Worm (Caenorhabditis elegans) whole organism, L2 larva: ENCODE measurements around the gene gck-4.

Experiments used
- C34F6.9 ChIP-seq: fragments of 150-350 bp; optimal IDR thresholded peaks from 2 replicates; lab custom pipeline; 2014; ENCODE audit warnings: missing biosample characterization, missing genetic modification characterization
- F13H6.1 ChIP-seq: sonication (generic microtip); optimal IDR thresholded peaks from 2 replicates; lab custom pipeline; 2016; ENCODE audit warnings: missing genetic modification characterization, missing compliant biosample characterization
- Y55F3AM.14 ChIP-seq: fragments of 200-800 bp; sonication (Bioruptor generic); optimal IDR thresholded peaks from 2 replicates; lab custom pipeline; 2018; ENCODE audit warnings: mild to moderate bottlenecking, missing genetic modification characterization, missing compliant biosample characterization
- ZK546.5 ChIP-seq: sonication (generic microtip); optimal IDR thresholded peaks from 2 replicates; lab custom pipeline; 2017; ENCODE audit warnings: missing biosample characterization, missing genetic modification characterization
- aly-2 ChIP-seq: fragments of 150-350 bp; optimal IDR thresholded peaks from 2 replicates; lab custom pipeline; 2014; ENCODE audit warnings: missing biosample characterization, missing genetic modification characterization
- ama-1 ChIP-seq: fragments of 150-350 bp; optimal IDR thresholded peaks from 2 replicates; lab custom pipeline; 2018; ENCODE audit warnings: inconsistent platforms
- blmp-1 ChIP-seq: sonication (generic microtip); optimal IDR thresholded peaks from 2 replicates; lab custom pipeline; 2017; ENCODE audit warnings: missing genetic modification characterization, mild to moderate bottlenecking, missing compliant biosample characterization, antibody characterized with exemption, moderate library complexity; ENCODE audit not compliant: insufficient read depth
- ceh-16 ChIP-seq: fragments of 150-350 bp; optimal IDR thresholded peaks from 2 replicates; lab custom pipeline; 2014; ENCODE audit warnings: missing biosample characterization, missing genetic modification characterization
- ceh-82 ChIP-seq: fragments of 150-350 bp; optimal IDR thresholded peaks from 2 replicates; lab custom pipeline; 2014; ENCODE audit warnings: missing biosample characterization, missing genetic modification characterization
- crh-2 ChIP-seq: sonication (generic microtip); optimal IDR thresholded peaks from 2 replicates; lab custom pipeline; 2017; ENCODE audit warnings: missing biosample characterization, missing genetic modification characterization
- dmd-4 ChIP-seq: sonication (generic microtip); optimal IDR thresholded peaks from 2 replicates; lab custom pipeline; 2017; ENCODE audit warnings: missing biosample characterization, missing genetic modification characterization
- egl-27 ChIP-seq: sonication (generic microtip); optimal IDR thresholded peaks from 3 replicates; lab custom pipeline; 2017; ENCODE audit warnings: missing biosample characterization, missing genetic modification reagents, missing genetic modification characterization
- elt-1 ChIP-seq: fragments of 150-350 bp; optimal IDR thresholded peaks from 2 replicates; lab custom pipeline; 2014; ENCODE audit warnings: missing biosample characterization, missing genetic modification characterization
- elt-3 ChIP-seq: sonication (generic microtip); optimal IDR thresholded peaks from 2 replicates; lab custom pipeline; 2017; ENCODE audit warnings: missing biosample characterization, missing genetic modification characterization
- fos-1 ChIP-seq: fragments of 150-350 bp; optimal IDR thresholded peaks from 2 replicates; lab custom pipeline; 2014; ENCODE audit warnings: missing biosample characterization, missing genetic modification characterization
- lin-11 ChIP-seq: fragments of 150-350 bp; sonication (generic microtip); optimal IDR thresholded peaks from 2 replicates; lab custom pipeline; 2014; ENCODE audit warnings: missing biosample characterization, missing genetic modification characterization, inconsistent platforms, mixed read lengths
- lin-13 ChIP-seq: fragments of 150-350 bp; optimal IDR thresholded peaks from 2 replicates; lab custom pipeline; 2014; ENCODE audit warnings: missing biosample characterization, missing genetic modification reagents, missing genetic modification characterization
- lin-39 ChIP-seq: fragments of 150-350 bp; optimal IDR thresholded peaks from 2 replicates; lab custom pipeline; 2014; ENCODE audit warnings: missing biosample characterization, missing genetic modification reagents, missing genetic modification characterization
- lsy-2 ChIP-seq, 2 experiments: fragments of 150-350 bp in 1 of 2; sonication (generic microtip) in 1 of 2; optimal IDR thresholded peaks; 2 replicates each; lab custom pipeline; 2014 to 2017; ENCODE audit warnings: missing biosample characterization in 2 of 2, missing genetic modification characterization in 2 of 2
- mab-5 ChIP-seq: fragments of 150-350 bp; optimal IDR thresholded peaks from 2 replicates; lab custom pipeline; 2014; ENCODE audit warnings: missing biosample characterization, missing genetic modification characterization
- mbf-1 ChIP-seq: sonication (generic microtip); optimal IDR thresholded peaks from 2 replicates; lab custom pipeline; 2017; ENCODE audit warnings: missing biosample characterization, missing genetic modification characterization
- nhr-10 ChIP-seq: sonication (generic microtip); optimal IDR thresholded peaks from 2 replicates; lab custom pipeline; 2017; ENCODE audit warnings: missing biosample characterization, missing genetic modification characterization
- nhr-11 ChIP-seq: fragments of 150-350 bp; optimal IDR thresholded peaks from 2 replicates; lab custom pipeline; 2014; ENCODE audit warnings: missing biosample characterization, missing genetic modification characterization
- nhr-12 ChIP-seq: fragments of 150-350 bp; optimal IDR thresholded peaks from 2 replicates; lab custom pipeline; 2014; ENCODE audit warnings: missing biosample characterization, missing genetic modification characterization
- nhr-129 ChIP-seq: fragments of 150-350 bp; optimal IDR thresholded peaks from 2 replicates; lab custom pipeline; 2014; ENCODE audit warnings: missing biosample characterization, missing genetic modification characterization
- nhr-21 ChIP-seq: fragments of 150-350 bp; optimal IDR thresholded peaks from 2 replicates; lab custom pipeline; 2014; ENCODE audit warnings: missing biosample characterization, missing genetic modification characterization
- nhr-23 ChIP-seq: fragments of 150-350 bp; optimal IDR thresholded peaks from 2 replicates; lab custom pipeline; 2014; ENCODE audit warnings: missing biosample characterization, missing genetic modification reagents, missing genetic modification characterization
- nhr-237 ChIP-seq: fragments of 150-350 bp; optimal IDR thresholded peaks from 2 replicates; lab custom pipeline; 2014; ENCODE audit warnings: missing biosample characterization, missing genetic modification characterization
- nhr-6 ChIP-seq: fragments of 150-350 bp; optimal IDR thresholded peaks from 2 replicates; lab custom pipeline; 2014; ENCODE audit warnings: missing biosample characterization, missing genetic modification characterization
- nhr-77 ChIP-seq: fragments of 150-350 bp; optimal IDR thresholded peaks from 2 replicates; lab custom pipeline; 2014; ENCODE audit warnings: missing biosample characterization, missing genetic modification characterization
- peb-1 ChIP-seq: fragments of 150-350 bp; optimal IDR thresholded peaks from 2 replicates; lab custom pipeline; 2014; ENCODE audit warnings: missing biosample characterization, missing genetic modification characterization
- sma-3 ChIP-seq: sonication (generic microtip); optimal IDR thresholded peaks from 2 replicates; lab custom pipeline; 2016; ENCODE audit warnings: missing genetic modification reagents, missing genetic modification characterization, missing compliant biosample characterization
- sma-9 ChIP-seq, 2 experiments: fragments of 150-350 bp in 1 of 2; sonication (generic microtip) in 1 of 2; optimal IDR thresholded peaks; 2 replicates each; lab custom pipeline; 2014 to 2016; ENCODE audit warnings: missing genetic modification characterization in 2 of 2, mild to moderate bottlenecking in 1 of 2, missing biosample characterization in 1 of 2, missing compliant biosample characterization in 1 of 2, missing genetic modification reagents in 1 of 2, moderate library complexity in 1 of 2
- snpc-4 ChIP-seq: fragments of 150-350 bp; optimal IDR thresholded peaks from 2 replicates; lab custom pipeline; 2014; ENCODE audit warnings: missing biosample characterization, missing genetic modification characterization
- unc-39 ChIP-seq: fragments of 150-350 bp; optimal IDR thresholded peaks from 2 replicates; lab custom pipeline; 2014; ENCODE audit warnings: missing biosample characterization, missing genetic modification characterization
- unc-55 ChIP-seq: fragments of 150-350 bp; sonication (generic microtip); optimal IDR thresholded peaks from 3 replicates; lab custom pipeline; 2014; ENCODE audit warnings: missing biosample characterization, missing genetic modification reagents, missing genetic modification characterization
- ztf-1 ChIP-seq: fragments of 200-800 bp; sonication (Bioruptor generic); conservative IDR thresholded peaks from 2 replicates; pipeline ENCODE4 v1.3.6; 2022; ENCODE audit warnings: missing genetic modification characterization, missing compliant biosample characterization
- ztf-11 ChIP-seq: sonication (generic microtip); optimal IDR thresholded peaks from 2 replicates; lab custom pipeline; 2017; ENCODE audit warnings: missing biosample characterization, missing genetic modification characterization
- ztf-4 ChIP-seq: fragments of 150-350 bp; optimal IDR thresholded peaks from 2 replicates; lab custom pipeline; 2014; ENCODE audit warnings: missing biosample characterization, missing genetic modification characterization

Gene gck-4

ce11 chrX:13687111-13687512 is 10.1 kb downstream of the gck-4 start (continued):
- TF ChIP-seq ceh-16 (tag; lab: Kevin White, UChicago) = peak; percentile 68
- peak; percentile 14 for TF ChIP-seq nhr-6 (tag; lab: Kevin White, UChicago)

DNA sequence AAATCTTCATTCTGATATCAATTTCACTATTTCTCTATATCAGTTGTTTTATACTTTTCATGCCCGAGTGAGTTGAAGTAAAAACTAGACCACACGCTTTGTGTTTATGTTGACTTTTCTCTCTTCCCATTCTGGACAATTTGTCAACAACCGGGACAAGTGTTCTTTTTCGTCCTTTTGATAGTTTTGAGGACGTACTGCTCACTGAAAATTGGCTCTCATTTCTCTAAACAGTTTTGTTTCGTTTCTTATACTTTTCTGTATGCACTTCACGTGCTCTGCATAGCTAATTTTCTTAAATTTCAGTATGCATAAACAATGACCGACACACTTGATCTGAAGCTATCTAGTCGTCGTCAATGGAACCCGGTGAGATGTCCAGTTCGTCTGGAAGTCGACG is 10.7 kb downstream of the gck-4 start, which contains the start of gene adm-2:
Gene adm-2 (plus strand): TSS at position 301 of the 400 bp plus-strand sequence.
- TF ChIP-seq elt-3 (tag; lab: Kevin White, UChicago) = no peak
- no peak for TF ChIP-seq ceh-82
- TF ChIP-seq ceh-16 (tag; lab: Kevin White, UChicago) = no peak
- no peak for TF ChIP-seq lin-39 (tag; lab: Kevin White, UChicago)
- no peak for TF ChIP-seq nhr-237 (tag; lab: Kevin White, UChicago)
- TF ChIP-seq ztf-4 = no peak
- TF ChIP-seq sma-3 (GFP tag; lab: Kevin White, UChicago) = no peak
- TF ChIP-seq elt-1 (tag; lab: Kevin White, UChicago) = no peak
- TF ChIP-seq dmd-4 = no peak
- TF ChIP-seq nhr-10 (tag; lab: Kevin White, UChicago) = no peak
- no peak for TF ChIP-seq nhr-11 (tag; lab: Kevin White, UChicago)
- TF ChIP-seq nhr-23 (tag; lab: Kevin White, UChicago) = no peak
- TF ChIP-seq, all 48 proteins: peak for 0

- TF ChIP-seq nhr-12 (tag; lab: Kevin White, UChicago) = no peak
- peak; percentile 61 for TF ChIP-seq snpc-4
- TF ChIP-seq, all 48 proteins: peak for 1
Measured at ce11 chrX:13690333-13690732, 13.3 kb downstream of the gck-4 start.

DNA sequence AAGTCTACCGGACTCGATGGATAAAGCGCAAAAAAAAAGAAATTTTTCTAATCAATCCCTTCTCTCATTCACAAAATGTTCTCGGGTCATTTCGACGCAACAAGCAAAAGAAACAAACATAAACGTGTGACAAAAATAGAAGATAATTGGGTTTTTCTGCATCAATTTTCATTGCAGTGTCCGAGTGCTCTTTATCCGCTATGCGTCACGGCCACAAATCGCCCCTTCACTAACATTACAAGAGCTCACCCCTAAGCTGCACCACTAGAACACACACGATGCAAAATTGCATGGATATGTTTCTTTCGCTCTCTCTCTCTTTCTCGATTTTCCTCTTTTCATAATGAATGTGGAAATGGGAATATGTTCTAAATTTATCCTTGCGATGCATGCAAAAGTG is 19.2 kb downstream of the gck-4 start:
- TF ChIP-seq ZK546.5 (tag; lab: Kevin White, UChicago) = no peak
- TF ChIP-seq unc-55 = peak; percentile 20
- TF ChIP-seq lin-11 = peak; percentile 31

DNA sequence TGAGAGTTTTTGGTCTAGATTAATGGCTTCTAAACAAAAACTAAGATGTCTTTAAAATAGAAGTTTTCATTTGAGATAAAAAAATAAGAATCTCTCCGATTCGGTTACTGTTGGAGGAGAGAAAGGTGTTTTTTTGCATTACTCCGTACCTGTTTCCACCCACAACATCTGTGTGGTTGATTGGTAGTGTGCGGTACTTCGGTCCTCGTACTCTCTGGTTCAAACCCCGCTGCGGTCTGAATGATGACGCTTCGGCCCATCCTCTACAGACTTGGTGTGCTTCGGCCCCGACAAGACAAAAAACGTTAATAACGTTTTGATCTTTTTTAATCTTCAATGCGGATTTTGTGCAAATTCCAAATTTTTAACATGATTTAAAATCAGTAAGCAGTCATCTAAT is 20.5 kb downstream of the gck-4 start:
- TF ChIP-seq ztf-11 (tag; lab: Kevin White, UChicago) (no peak), nhr-6 (tag; lab: Kevin White, UChicago) (no peak), nhr-77 (no peak), Y55F3AM.14 (no peak), aly-2 (no peak), nhr-23 (tag; lab: Kevin White, UChicago) (no peak), lsy-2 (tag; optimal IDR thresholded peaks at IDR 0.05; lab: Kevin White, UChicago) (no peak), ztf-4 (no peak), blmp-1 (tag; lab: Kevin White, UChicago) (no peak), mbf-1 (no peak), ama-1 (lab: Kevin White, UChicago) (no peak), crh-2 (no peak), egl-27 (no peak), fos-1 (no peak), ZK546.5 (tag; lab: Kevin White, UChicago) (no peak), nhr-12 (tag; lab: Kevin White, UChicago) (no peak), nhr-237 (tag; lab: Kevin White, UChicago) (no peak)

- TF ChIP-seq C34F6.9 (tag; lab: Kevin White, UChicago) = peak; percentile 100
- TF ChIP-seq lsy-2 (tag; optimal IDR thresholded peaks at IDR 0.05; lab: Kevin White, UChicago) = peak; percentile 97
- TF ChIP-seq snpc-4 = peak; percentile 94
- TF ChIP-seq mab-5 (tag; lab: Kevin White, UChicago) = peak; percentile 99
- TF ChIP-seq peb-1 = peak; percentile 66
- peak; percentile 97 for TF ChIP-seq nhr-10 (tag; lab: Kevin White, UChicago)
- peak; percentile 100 for TF ChIP-seq nhr-21
- TF ChIP-seq ztf-4 = peak; percentile 99
- peak; percentile 72 for TF ChIP-seq nhr-12 (tag; lab: Kevin White, UChicago)
- TF ChIP-seq ztf-1 = 0 out of 2 replicates have a peak, but pooled peaks have one; percentile 78
- no peak for TF ChIP-seq elt-3 (tag; lab: Kevin White, UChicago)
- TF ChIP-seq dmd-4 = peak; percentile 82
- TF ChIP-seq crh-2 = peak; percentile 100
- TF ChIP-seq F13H6.1 = peak; percentile 99
- TF ChIP-seq egl-27 = peak; percentile 100
- TF ChIP-seq nhr-237 (tag; lab: Kevin White, UChicago) = peak; percentile 99
- peak; percentile 78 for TF ChIP-seq mbf-1
- peak; percentile 99 for TF ChIP-seq sma-9 (GFP tag; optimal IDR thresholded peaks at IDR 0.05; lab: Kevin White, UChicago)
- peak; percentile 69 for TF ChIP-seq sma-9 (tag; optimal IDR thresholded peaks at IDR 0.05; lab: Kevin White, UChicago)
- no peak for TF ChIP-seq nhr-23 (tag; lab: Kevin White, UChicago)
- TF ChIP-seq lin-13 (GFP tag; lab: Kevin White, UChicago) = peak; percentile 99
- TF ChIP-seq ceh-16 (tag; lab: Kevin White, UChicago) = peak; percentile 98
- TF ChIP-seq fos-1 = peak; percentile 99
- TF ChIP-seq nhr-77 = peak; percentile 97
- TF ChIP-seq lin-39 (tag; lab: Kevin White, UChicago) = peak; percentile 100
- TF ChIP-seq ZK546.5 (tag; lab: Kevin White, UChicago) = peak; percentile 81
- TF ChIP-seq unc-39 (tag; lab: Kevin White, UChicago) = peak; percentile 99
- peak; percentile 100 for TF ChIP-seq nhr-129
- peak; percentile 92 for TF ChIP-seq aly-2
- peak; percentile 100 for TF ChIP-seq nhr-6 (tag; lab: Kevin White, UChicago)
- peak; percentile 97 for TF ChIP-seq lin-11
- peak; percentile 70 for TF ChIP-seq nhr-11 (tag; lab: Kevin White, UChicago)
Measured at ce11 chrX:13700642-13701233, 23.7 kb downstream of the gck-4 start.
